Fruit fly (Drosophila melanogaster): ENCODE measurements around the gene CG5916.
"Not testable (repeated sequence)": the region's sequence is repeated elsewhere in the genome, so short reads cannot be mapped to it uniquely, and the experiment has no call there.

The CG5916 gene

dm6 chr3R:16187737-16188136 lies 40.9 kb downstream of the CG5916 start:
- TF ChIP-seq N (GFP tag; optimal IDR thresholded peaks at IDR 0.05) = no peak
- no peak for TF ChIP-seq dl (GFP tag; optimal IDR thresholded peaks at IDR 0.05; ENCODE audit: insufficient read depth in 1 of 2, partially characterized antibody in 2 of 2)
- TF ChIP-seq usp (GFP tag; optimal IDR thresholded peaks at IDR 0.05) = no peak
- TF ChIP-seq dmrt93B (GFP tag; optimal IDR thresholded peaks at IDR 0.05) = no peak
- TF ChIP-seq dsf (GFP tag; optimal IDR thresholded peaks at IDR 0.05; ENCODE audit: borderline replicate concordance) = no peak
- no peak for TF ChIP-seq Myc (optimal IDR thresholded peaks at IDR 0.05)
- no peak for TF ChIP-seq HLH106 (tag; optimal IDR thresholded peaks at IDR 0.05)
- no peak for TF ChIP-seq sv (GFP tag; optimal IDR thresholded peaks at IDR 0.05)
- no peak for TF ChIP-seq rgr (GFP tag; optimal IDR thresholded peaks at IDR 0.05)
- no peak for TF ChIP-seq Vsx2 (GFP tag; optimal IDR thresholded peaks at IDR 0.05; ENCODE audit: partially characterized antibody)
- TF ChIP-seq CG32264 (GFP tag; optimal IDR thresholded peaks at IDR 0.05) = no peak
- no peak for TF ChIP-seq pan (optimal IDR thresholded peaks at IDR 0.05)

- not testable (repeated sequence) for TF ChIP-seq HLH106 (tag; optimal IDR thresholded peaks at IDR 0.05); dl (GFP tag; optimal IDR thresholded peaks at IDR 0.05; ENCODE audit: insufficient read depth in 1 of 2, partially characterized antibody in 2 of 2); Hr78 (GFP tag; optimal IDR thresholded peaks at IDR 0.05)
Measured at dm6 chr3R:16189464-16189863, 42.6 kb downstream of the CG5916 start, which contains the start of gene Bin1. TSS of gene Bin1 (minus strand) at chr3R:16189564.

- no peak for TF ChIP-seq dmrt93B (GFP tag; optimal IDR thresholded peaks at IDR 0.05)
- no peak for TF ChIP-seq Abd-B (GFP tag; optimal IDR thresholded peaks at IDR 0.05)
- no peak for TF ChIP-seq usp (GFP tag; optimal IDR thresholded peaks at IDR 0.05)
- no peak for TF ChIP-seq Jra (GFP tag; optimal IDR thresholded peaks at IDR 0.05)
- TF ChIP-seq dl (GFP tag; optimal IDR thresholded peaks at IDR 0.05; ENCODE audit: insufficient read depth in 1 of 2, partially characterized antibody in 2 of 2) = no peak
- TF ChIP-seq lola (GFP tag; optimal IDR thresholded peaks at IDR 0.05) = no peak
- TF ChIP-seq ey (GFP tag; optimal IDR thresholded peaks at IDR 0.05) = no peak
- TF ChIP-seq CG9705 (GFP tag; optimal IDR thresholded peaks at IDR 0.05) = no peak
- TF ChIP-seq N (GFP tag; optimal IDR thresholded peaks at IDR 0.05) = no peak
- no peak for TF ChIP-seq fru (GFP tag; optimal IDR thresholded peaks at IDR 0.05)
- TF ChIP-seq CrebA (GFP tag; optimal IDR thresholded peaks at IDR 0.05; ENCODE audit: borderline replicate concordance) = no peak
- no peak for TF ChIP-seq h (GFP tag; optimal IDR thresholded peaks at IDR 0.05)
- no peak for TF ChIP-seq Sp1 (GFP tag; optimal IDR thresholded peaks at IDR 0.05)
- TF ChIP-seq Dif (GFP tag; optimal IDR thresholded peaks at IDR 0.05; ENCODE audit: partially characterized antibody) = no peak
- TF ChIP-seq GATAd (GFP tag; optimal IDR thresholded peaks at IDR 0.05) = no peak
- TF ChIP-seq Hr83 (GFP tag; optimal IDR thresholded peaks at IDR 0.05; ENCODE audit: poor library complexity, severe bottlenecking) = no peak
- no peak for TF ChIP-seq Vsx2 (GFP tag; optimal IDR thresholded peaks at IDR 0.05; ENCODE audit: partially characterized antibody)
- TF ChIP-seq CG32264 (GFP tag; optimal IDR thresholded peaks at IDR 0.05) = no peak
- TF ChIP-seq sv (GFP tag; optimal IDR thresholded peaks at IDR 0.05) = no peak
- no peak for TF ChIP-seq OdsH (GFP tag; optimal IDR thresholded peaks at IDR 0.05)
Measured at dm6 chr3R:16190183-16190763, 43.4 kb downstream of the CG5916 start.

dm6 chr3R:16190782-16191181 lies 44.0 kb downstream of the CG5916 start:
- TF ChIP-seq sv (GFP tag; optimal IDR thresholded peaks at IDR 0.05) = no peak
- TF ChIP-seq psq (GFP tag; optimal IDR thresholded peaks at IDR 0.05) = no peak
- no peak for TF ChIP-seq Mio (GFP tag; optimal IDR thresholded peaks at IDR 0.05)
- no peak for TF ChIP-seq brk (GFP tag; optimal IDR thresholded peaks at IDR 0.05)
- no peak for TF ChIP-seq GATAd (GFP tag; optimal IDR thresholded peaks at IDR 0.05)
- no peak for TF ChIP-seq Rel (GFP tag; optimal IDR thresholded peaks at IDR 0.05)
- TF ChIP-seq Rel (tag; optimal IDR thresholded peaks at IDR 0.05) = peak; percentile 91

Data from whole organism, wandering third instar larva.